Worm (Caenorhabditis elegans): Measurements from ENCODE around the gene C45H4.13.

C45H4.13 gene

DNA sequence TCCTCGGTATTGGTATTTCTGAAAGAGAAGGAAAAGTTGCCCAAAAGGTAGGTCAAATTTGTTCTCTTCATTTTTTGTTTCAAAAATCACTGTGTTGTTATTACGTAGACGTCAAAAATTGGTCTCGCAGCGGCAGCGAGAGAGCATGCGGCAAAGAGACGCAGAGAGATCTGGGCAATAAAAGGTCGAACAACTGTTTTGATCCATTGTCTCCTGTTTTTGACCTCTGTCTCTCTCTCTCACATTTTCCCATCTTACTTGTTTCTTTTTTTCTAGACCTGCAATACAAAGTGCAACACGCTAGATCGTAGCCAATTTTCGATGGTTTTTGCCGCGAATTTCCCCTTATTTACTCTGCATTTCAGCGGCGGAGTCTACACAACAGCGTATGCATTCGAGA, 24.2 kb downstream of the C45H4.13 start:
- TF ChIP-seq tra-4 (tag; optimal IDR thresholded peaks at IDR 0.05) (no peak), ama-1 (optimal IDR thresholded peaks at IDR 0.05) (no peak), sea-1 (GFP tag; conservative IDR thresholded peaks at IDR 0.05) (no peak), tbx-37 (GFP tag; conservative IDR thresholded peaks at IDR 0.05) (no peak), aly-1 (tag; optimal IDR thresholded peaks at IDR 0.05) (no peak), hmbx-1 (tag; optimal IDR thresholded peaks at IDR 0.05) (no peak), ets-7 (tag; optimal IDR thresholded peaks at IDR 0.05) (no peak), scrt-1 (GFP tag; IDR thresholded peaks at IDR 0.05) (no peak)

DNA sequence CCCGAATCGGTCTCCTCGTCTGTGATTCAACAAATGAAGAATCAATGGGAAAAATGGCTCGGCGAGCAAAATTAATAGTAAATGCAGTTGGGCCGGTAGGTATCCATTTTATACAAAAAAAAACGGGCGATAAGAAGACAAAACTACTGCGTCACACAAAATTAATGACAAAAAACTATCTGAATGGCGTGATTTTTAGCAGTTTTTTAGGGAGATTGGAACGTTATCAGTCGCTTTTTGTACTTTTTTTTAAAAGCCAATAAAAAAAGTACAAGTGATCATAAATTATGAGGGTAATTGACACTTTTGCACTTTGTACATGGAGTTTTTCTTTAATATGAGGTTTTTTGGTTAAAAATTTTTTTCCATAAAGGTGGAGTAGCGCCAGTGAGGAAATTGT, 27.6 kb downstream of the C45H4.13 start:
- TF ChIP-seq tbx-37 (GFP tag; conservative IDR thresholded peaks at IDR 0.05) (no peak), ceh-36 (tag; optimal IDR thresholded peaks at IDR 0.05) (no peak), aly-1 (tag; optimal IDR thresholded peaks at IDR 0.05) (no peak)

DNA sequence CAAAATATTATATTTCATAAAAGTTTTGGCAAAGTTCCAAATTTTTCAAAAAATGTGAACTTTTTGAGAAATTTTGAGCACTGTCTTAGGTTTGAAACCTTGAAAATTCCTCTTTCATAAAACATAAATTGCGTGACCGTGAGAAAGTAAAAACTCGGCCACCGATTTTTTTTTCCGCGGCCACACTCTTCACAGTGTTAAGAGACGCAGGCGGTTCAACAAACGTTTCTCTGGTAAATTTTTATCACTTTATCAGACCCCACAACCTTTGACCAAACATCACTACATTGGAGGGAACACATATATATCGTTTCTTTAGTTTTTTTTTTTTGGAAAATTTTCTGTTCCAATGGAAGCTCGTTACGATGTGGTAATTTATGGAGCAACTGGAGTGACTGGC, 28.3 kb downstream of the C45H4.13 start, which contains the start of gene F22F7.2:
F22F7.2 (plus strand) TSS at position 266 of the 400 bp plus-strand sequence.
- TF ChIP-seq F13C5.2 (tag; optimal IDR thresholded peaks at IDR 0.05) (no peak), hnd-1 (tag; optimal IDR thresholded peaks at IDR 0.05) (no peak), ama-1 (optimal IDR thresholded peaks at IDR 0.05) (no peak), tra-4 (tag; optimal IDR thresholded peaks at IDR 0.05) (no peak), aly-1 (tag; optimal IDR thresholded peaks at IDR 0.05) (no peak), tbx-11 (GFP tag; IDR thresholded peaks at IDR 0.05) (no peak), scrt-1 (GFP tag; IDR thresholded peaks at IDR 0.05) (no peak), ceh-36 (tag; optimal IDR thresholded peaks at IDR 0.05) (no peak), ceh-13 (GFP tag; optimal IDR thresholded peaks at IDR 0.05) (no peak), sea-1 (GFP tag; conservative IDR thresholded peaks at IDR 0.05) (no peak), pes-1 (GFP tag; IDR thresholded peaks at IDR 0.05) (no peak), ets-7 (tag; optimal IDR thresholded peaks at IDR 0.05) (no peak), tbx-37 (GFP tag; conservative IDR thresholded peaks at IDR 0.05) (no peak), hmg-4 (GFP tag; optimal IDR thresholded peaks at IDR 0.05) (no peak), B0310.2 (tag; optimal IDR thresholded peaks at IDR 0.05) (no peak), hmbx-1 (tag; optimal IDR thresholded peaks at IDR 0.05) (no peak), flt-1 (GFP tag; IDR thresholded peaks at IDR 0.05) (no peak)

DNA sequence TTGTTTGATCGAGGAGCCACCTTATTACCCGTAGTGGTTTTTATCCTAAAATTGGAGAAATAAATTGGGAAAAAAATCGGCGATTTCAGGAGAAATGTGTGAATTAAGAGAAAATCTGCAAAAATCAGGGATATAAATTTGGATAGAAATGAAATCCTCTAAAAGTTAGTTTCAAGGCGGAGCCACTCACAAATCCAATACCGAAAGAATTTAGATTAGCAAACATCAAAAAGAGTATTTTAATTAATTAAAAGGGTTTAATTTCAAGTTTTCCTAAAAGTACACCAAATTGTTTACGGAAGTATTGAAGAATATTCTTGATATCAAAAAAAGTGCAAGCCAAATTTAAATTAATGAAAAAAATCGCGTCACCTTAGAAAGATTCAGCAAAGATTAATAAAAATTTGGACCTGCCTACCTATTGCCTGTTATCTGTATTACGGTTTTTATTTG, 28.8 kb downstream of the C45H4.13 start, which contains the start of gene F22F7.8:
F22F7.8 (minus strand) TSS at position 51 of the 453 bp plus-strand sequence.
- TF ChIP-seq ama-1 (optimal IDR thresholded peaks at IDR 0.05), result no peak
- no peak for TF ChIP-seq hnd-1 (tag; optimal IDR thresholded peaks at IDR 0.05)
- TF ChIP-seq hmg-4 (GFP tag; optimal IDR thresholded peaks at IDR 0.05), result no peak
- no peak for TF ChIP-seq tra-4 (tag; optimal IDR thresholded peaks at IDR 0.05)
- TF ChIP-seq tbx-37 (GFP tag; conservative IDR thresholded peaks at IDR 0.05), result no peak
- TF ChIP-seq ceh-13 (GFP tag; optimal IDR thresholded peaks at IDR 0.05), result no peak
- TF ChIP-seq ceh-36 (tag; optimal IDR thresholded peaks at IDR 0.05), result no peak

DNA sequence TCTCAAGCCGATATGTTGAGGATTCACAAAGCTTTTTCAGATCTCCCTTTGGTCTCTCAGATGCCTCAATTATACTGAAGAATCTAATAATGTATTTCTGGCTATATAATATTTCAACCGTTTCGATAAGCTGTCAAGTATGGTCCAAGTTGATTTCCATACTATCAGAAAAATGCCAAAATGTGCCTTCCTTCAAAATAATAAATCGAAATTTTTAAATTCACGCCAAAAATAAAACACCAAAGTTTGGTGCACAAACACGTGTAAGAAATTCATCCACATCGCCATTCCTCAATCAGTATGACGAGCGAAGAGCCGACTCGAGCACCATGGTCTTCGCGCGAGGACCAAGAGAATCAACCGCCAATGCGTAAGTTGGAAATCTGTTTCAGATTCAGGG, 31.2 kb downstream of the C45H4.13 start, which contains the start of gene F22F7.11:
F22F7.11 (plus strand) TSS at position 301 of the 400 bp plus-strand sequence.
- TF ChIP-seq B0310.2 (tag; optimal IDR thresholded peaks at IDR 0.05) (no peak), ets-7 (tag; optimal IDR thresholded peaks at IDR 0.05) (no peak), hmg-4 (GFP tag; optimal IDR thresholded peaks at IDR 0.05) (no peak), flt-1 (GFP tag; IDR thresholded peaks at IDR 0.05) (no peak), hnd-1 (tag; optimal IDR thresholded peaks at IDR 0.05) (no peak), aly-1 (tag; optimal IDR thresholded peaks at IDR 0.05) (no peak), pes-1 (GFP tag; IDR thresholded peaks at IDR 0.05) (no peak), tra-4 (tag; optimal IDR thresholded peaks at IDR 0.05) (no peak), F13C5.2 (tag; optimal IDR thresholded peaks at IDR 0.05) (no peak), ama-1 (optimal IDR thresholded peaks at IDR 0.05) (no peak), ceh-13 (GFP tag; optimal IDR thresholded peaks at IDR 0.05) (no peak), ceh-36 (tag; optimal IDR thresholded peaks at IDR 0.05) (no peak), hmbx-1 (tag; optimal IDR thresholded peaks at IDR 0.05) (no peak), sea-1 (GFP tag; conservative IDR thresholded peaks at IDR 0.05) (no peak), scrt-1 (GFP tag; IDR thresholded peaks at IDR 0.05) (no peak)

DNA sequence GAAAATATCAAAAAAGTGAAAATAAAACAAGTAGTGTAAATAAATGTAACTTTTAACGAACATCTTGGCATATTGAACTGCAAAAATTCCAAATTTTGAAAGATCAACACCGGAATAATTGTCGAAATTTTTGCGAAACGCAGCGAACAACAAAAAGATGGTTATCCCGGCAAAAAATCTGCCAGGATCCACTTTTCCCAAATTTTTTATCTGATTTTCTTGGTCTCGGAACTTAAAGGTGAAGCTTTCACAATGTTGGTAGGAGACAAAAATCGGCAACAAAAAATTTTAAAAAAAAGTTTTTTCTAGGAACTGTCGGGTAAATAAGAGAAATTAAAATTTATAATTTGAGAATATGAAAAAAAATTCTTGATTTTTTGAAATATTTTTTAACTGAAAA, 32.2 kb downstream of the C45H4.13 start, which contains the start of gene bgnt-1.2:
bgnt-1.2 (minus strand) TSS at position 101 of the 400 bp plus-strand sequence.
- TF ChIP-seq scrt-1 (GFP tag; IDR thresholded peaks at IDR 0.05), result no peak
- TF ChIP-seq tbx-11 (GFP tag; IDR thresholded peaks at IDR 0.05), result no peak
- TF ChIP-seq pes-1 (GFP tag; IDR thresholded peaks at IDR 0.05), result no peak
- no peak for TF ChIP-seq aly-1 (tag; optimal IDR thresholded peaks at IDR 0.05)
- TF ChIP-seq flt-1 (GFP tag; IDR thresholded peaks at IDR 0.05), result no peak
- no peak for TF ChIP-seq B0310.2 (tag; optimal IDR thresholded peaks at IDR 0.05)
- no peak for TF ChIP-seq ets-7 (tag; optimal IDR thresholded peaks at IDR 0.05)
- TF ChIP-seq hnd-1 (tag; optimal IDR thresholded peaks at IDR 0.05), result no peak
- no peak for TF ChIP-seq F13C5.2 (tag; optimal IDR thresholded peaks at IDR 0.05)
- no peak for TF ChIP-seq ceh-13 (GFP tag; optimal IDR thresholded peaks at IDR 0.05)
- TF ChIP-seq hmg-4 (GFP tag; optimal IDR thresholded peaks at IDR 0.05), result no peak
- TF ChIP-seq ama-1 (optimal IDR thresholded peaks at IDR 0.05), result no peak
- no peak for TF ChIP-seq tra-4 (tag; optimal IDR thresholded peaks at IDR 0.05)
- no peak for TF ChIP-seq tbx-37 (GFP tag; conservative IDR thresholded peaks at IDR 0.05)
- no peak for TF ChIP-seq hmbx-1 (tag; optimal IDR thresholded peaks at IDR 0.05)
- TF ChIP-seq sea-1 (GFP tag; conservative IDR thresholded peaks at IDR 0.05), result no peak
- TF ChIP-seq ceh-36 (tag; optimal IDR thresholded peaks at IDR 0.05), result no peak

DNA sequence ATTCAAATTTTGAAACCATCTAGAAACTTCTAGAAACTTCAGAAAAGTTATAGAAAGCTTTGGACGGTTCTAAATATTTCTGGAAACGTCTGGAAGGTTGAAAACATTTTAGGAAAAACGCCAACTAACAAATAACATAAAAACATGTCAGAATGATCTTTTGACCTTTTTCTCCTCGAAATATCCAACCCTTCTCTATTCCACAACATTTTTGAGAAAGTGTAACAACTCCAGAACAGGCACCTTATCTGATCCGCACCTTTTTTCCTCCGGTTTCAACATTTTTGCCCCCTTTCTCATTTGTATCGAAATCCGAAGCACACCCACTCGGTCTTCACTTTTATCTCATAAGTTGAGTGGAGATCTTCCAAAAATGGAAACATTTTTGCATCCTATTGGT, 40.4 kb downstream of the C45H4.13 start, which contains the start of gene F22F7.3:
F22F7.3 (plus strand) TSS at position 301 of the 400 bp plus-strand sequence.
- TF ChIP-seq ets-7 (tag; optimal IDR thresholded peaks at IDR 0.05) (no peak), ceh-13 (GFP tag; optimal IDR thresholded peaks at IDR 0.05) (no peak), ama-1 (optimal IDR thresholded peaks at IDR 0.05) (no peak), tbx-37 (GFP tag; conservative IDR thresholded peaks at IDR 0.05) (no peak), pes-1 (GFP tag; IDR thresholded peaks at IDR 0.05) (no peak), ceh-36 (tag; optimal IDR thresholded peaks at IDR 0.05) (no peak), flt-1 (GFP tag; IDR thresholded peaks at IDR 0.05) (no peak), hnd-1 (tag; optimal IDR thresholded peaks at IDR 0.05) (no peak), F13C5.2 (tag; optimal IDR thresholded peaks at IDR 0.05) (no peak), aly-1 (tag; optimal IDR thresholded peaks at IDR 0.05) (no peak)

Measured in whole organism, early embryonic.